Worm (Caenorhabditis elegans) whole organism, L4 larva: ENCODE measurements around the gene glr-2.

Experiments
- F10B5.3 ChIP-seq: sonication (generic microtip); optimal IDR thresholded peaks from 2 replicates; lab custom pipeline; 2016; ENCODE audit warnings: mild to moderate bottlenecking, missing genetic modification characterization, missing compliant biosample characterization
- F44E2.7 ChIP-seq: fragments of 200-800 bp; sonication (Bioruptor generic); IDR thresholded peaks from 2 replicates; pipeline ENCODE4 v2.1.2; 2022; ENCODE audit warnings: missing genetic modification characterization, missing compliant biosample characterization
- T20F7.1 ChIP-seq: fragments of 200-800 bp; sonication (Bioruptor generic); optimal IDR thresholded peaks from 2 replicates; lab custom pipeline; 2018; ENCODE audit warnings: mild to moderate bottlenecking, missing genetic modification characterization, missing compliant biosample characterization
- Y75B8A.6 ChIP-seq: fragments of 200-800 bp; sonication (Bioruptor generic); IDR thresholded peaks from 2 replicates; pipeline ENCODE4 v1.3.6; 2022; ENCODE audit warnings: missing genetic modification reagents, missing genetic modification characterization, missing compliant biosample characterization
- ZK546.5 ChIP-seq, 2 experiments: sonication (generic microtip); optimal IDR thresholded peaks; 2 replicates each; lab custom pipeline; 2017; ENCODE audit warnings: missing biosample characterization in 2 of 2, missing genetic modification characterization in 2 of 2
- ceh-32 ChIP-seq: sonication (generic microtip); optimal IDR thresholded peaks from 2 replicates; lab custom pipeline; 2016; ENCODE audit warnings: mild to moderate bottlenecking, missing genetic modification characterization, missing compliant biosample characterization; ENCODE audit not compliant: poor library complexity
- ceh-62 ChIP-seq: sonication (generic microtip); optimal IDR thresholded peaks from 2 replicates; lab custom pipeline; 2017; ENCODE audit warnings: missing biosample characterization, missing genetic modification characterization
- ces-1 ChIP-seq: fragments of 150-350 bp; sonication (generic microtip); optimal IDR thresholded peaks from 4 replicates; lab custom pipeline; 2014; ENCODE audit warnings: missing biosample characterization, missing genetic modification reagents, missing genetic modification characterization
- cey-2 ChIP-seq: sonication (generic microtip); optimal IDR thresholded peaks from 3 replicates; lab custom pipeline; 2017; ENCODE audit warnings: missing genetic modification characterization, mild to moderate bottlenecking, missing compliant biosample characterization, antibody characterized with exemption, borderline replicate concordance; ENCODE audit not compliant: insufficient read depth
- ctbp-1 ChIP-seq: fragments of 200-800 bp; sonication (Bioruptor generic); IDR thresholded peaks from 2 replicates; pipeline ENCODE4 v1.3.6; 2022; ENCODE audit warnings: missing genetic modification reagents, missing genetic modification characterization, missing compliant biosample characterization
- daf-12 ChIP-seq: fragments of 150-350 bp; optimal IDR thresholded peaks from 2 replicates; lab custom pipeline; 2014; ENCODE audit warnings: missing biosample characterization, missing genetic modification reagents, missing genetic modification characterization
- daf-8 ChIP-seq: fragments of 200-800 bp; sonication (Bioruptor generic); IDR thresholded peaks from 2 replicates; pipeline ENCODE4 v1.3.6; 2022; ENCODE audit warnings: missing genetic modification characterization, missing compliant biosample characterization
- dmd-6 ChIP-seq: fragments of 200-800 bp; sonication (Bioruptor generic); IDR thresholded peaks from 2 replicates; pipeline ENCODE4 v1.3.6; 2022; ENCODE audit warnings: missing genetic modification reagents, missing genetic modification characterization, missing compliant biosample characterization
- dmd-8 ChIP-seq: fragments of 200-800 bp; sonication (Bioruptor generic); IDR thresholded peaks from 2 replicates; pipeline ENCODE4 v1.3.6; 2022; ENCODE audit warnings: missing genetic modification characterization, missing compliant biosample characterization
- dmd-9 ChIP-seq: fragments of 200-800 bp; sonication (Bioruptor generic); IDR thresholded peaks from 2 replicates; pipeline ENCODE4 v1.3.6; 2022; ENCODE audit warnings: missing genetic modification reagents, missing genetic modification characterization, missing compliant biosample characterization
- egl-27 ChIP-seq: sonication (generic microtip); optimal IDR thresholded peaks from 3 replicates; lab custom pipeline; 2017; ENCODE audit warnings: missing biosample characterization, missing genetic modification reagents, missing genetic modification characterization
- gei-8 ChIP-seq: fragments of 200-800 bp; sonication (Bioruptor generic); optimal IDR thresholded peaks from 2 replicates; lab custom pipeline; 2018; ENCODE audit warnings: mild to moderate bottlenecking, missing genetic modification characterization, missing compliant biosample characterization
- jun-1 ChIP-seq: fragments of 150-350 bp; optimal IDR thresholded peaks from 2 replicates; lab custom pipeline; 2014; ENCODE audit warnings: missing biosample characterization, missing genetic modification reagents, missing genetic modification characterization
- lim-7 ChIP-seq: fragments of 200-800 bp; sonication (Bioruptor generic); IDR thresholded peaks from 2 replicates; pipeline ENCODE4 v1.3.6; 2022; ENCODE audit warnings: missing genetic modification characterization, missing compliant biosample characterization
- lin-1 ChIP-seq: fragments of 200-800 bp; sonication (Bioruptor generic); IDR thresholded peaks from 2 replicates; pipeline ENCODE4 v1.3.6; 2022; ENCODE audit warnings: missing genetic modification reagents, missing genetic modification characterization, missing compliant biosample characterization
- lin-38 ChIP-seq: fragments of 200-800 bp; sonication (Bioruptor generic); IDR thresholded peaks from 2 replicates; pipeline ENCODE4 v1.3.6; 2022; ENCODE audit warnings: missing genetic modification reagents, missing genetic modification characterization, missing compliant biosample characterization
- lin-39 ChIP-seq: fragments of 150-350 bp; optimal IDR thresholded peaks from 2 replicates; lab custom pipeline; 2014; ENCODE audit warnings: missing biosample characterization, missing genetic modification reagents, missing genetic modification characterization
- mdl-1 ChIP-seq, 2 experiments: fragments of 150-350 bp in 1 of 2; sonication (generic microtip) in 1 of 2; optimal IDR thresholded peaks; 2 replicates each; lab custom pipeline; 2014 to 2017; ENCODE audit warnings: missing biosample characterization in 2 of 2, missing genetic modification characterization in 2 of 2
- mdt-29 ChIP-seq: fragments of 200-800 bp; sonication (Bioruptor generic); IDR thresholded peaks from 2 replicates; pipeline ENCODE4 v1.3.6; 2022; ENCODE audit warnings: missing genetic modification reagents, missing genetic modification characterization, missing compliant biosample characterization
- mep-1 ChIP-seq: fragments of 150-350 bp; sonication (generic microtip); optimal IDR thresholded peaks from 3 replicates; lab custom pipeline; 2014; ENCODE audit warnings: missing biosample characterization, missing genetic modification characterization
- mxl-2 ChIP-seq: fragments of 200-800 bp; sonication (Bioruptor generic); conservative IDR thresholded peaks from 2 replicates; pipeline ENCODE4 v1.3.6; 2022; ENCODE audit warnings: missing genetic modification reagents, missing genetic modification characterization, missing compliant biosample characterization
- mxl-3 ChIP-seq: fragments of 200-800 bp; sonication (Bioruptor generic); optimal IDR thresholded peaks from 2 replicates; lab custom pipeline; 2018; ENCODE audit warnings: mild to moderate bottlenecking, missing genetic modification characterization, missing compliant biosample characterization
- nhr-102 ChIP-seq: sonication (generic microtip); optimal IDR thresholded peaks from 2 replicates; lab custom pipeline; 2016; ENCODE audit warnings: mild to moderate bottlenecking, missing genetic modification characterization, moderate library complexity, missing compliant biosample characterization
- nhr-11 ChIP-seq: fragments of 150-350 bp; optimal IDR thresholded peaks from 2 replicates; lab custom pipeline; 2014; ENCODE audit warnings: missing biosample characterization, missing genetic modification characterization
- nhr-237 ChIP-seq: sonication (generic microtip); optimal IDR thresholded peaks from 2 replicates; lab custom pipeline; 2017; ENCODE audit warnings: missing biosample characterization, missing genetic modification characterization
- nhr-28 ChIP-seq: fragments of 150-350 bp; optimal IDR thresholded peaks from 2 replicates; lab custom pipeline; 2014; ENCODE audit warnings: missing biosample characterization, missing genetic modification characterization
- nhr-41 ChIP-seq: fragments of 200-800 bp; sonication (Bioruptor generic); IDR thresholded peaks from 2 replicates; pipeline ENCODE4 v1.3.6; 2022; ENCODE audit warnings: missing genetic modification reagents, missing genetic modification characterization, missing compliant biosample characterization
- nhr-48 ChIP-seq: sonication (generic microtip); optimal IDR thresholded peaks from 2 replicates; lab custom pipeline; 2016; ENCODE audit warnings: mild to moderate bottlenecking, missing genetic modification characterization, missing compliant biosample characterization
- nhr-6 ChIP-seq: fragments of 150-350 bp; optimal IDR thresholded peaks from 2 replicates; lab custom pipeline; 2014; ENCODE audit warnings: missing biosample characterization, missing genetic modification characterization
- nhr-76 ChIP-seq: fragments of 150-350 bp; optimal IDR thresholded peaks from 2 replicates; lab custom pipeline; 2014; ENCODE audit warnings: missing biosample characterization, missing genetic modification characterization
- php-3 ChIP-seq: fragments of 200-800 bp; sonication (Bioruptor generic); IDR thresholded peaks from 2 replicates; pipeline ENCODE4 v1.3.6; 2022; ENCODE audit warnings: missing genetic modification reagents, missing genetic modification characterization, missing compliant biosample characterization
- pqm-1 ChIP-seq: sonication (generic microtip); optimal IDR thresholded peaks from 2 replicates; lab custom pipeline; 2017; ENCODE audit warnings: missing biosample characterization, missing genetic modification characterization
- saeg-2 ChIP-seq: fragments of 200-800 bp; sonication (Bioruptor generic); IDR thresholded peaks from 2 replicates; pipeline ENCODE4 v1.3.6; 2022; ENCODE audit warnings: missing genetic modification reagents, missing genetic modification characterization, missing compliant biosample characterization
- spr-1 ChIP-seq: sonication (generic microtip); optimal IDR thresholded peaks from 2 replicates; lab custom pipeline; 2016; ENCODE audit warnings: mild to moderate bottlenecking, missing genetic modification characterization, missing compliant biosample characterization
- tag-97 ChIP-seq: fragments of 200-800 bp; sonication (Bioruptor generic); IDR thresholded peaks from 2 replicates; pipeline ENCODE4 v1.3.6; 2022; ENCODE audit warnings: missing genetic modification characterization, missing compliant biosample characterization
- unc-130 ChIP-seq: sonication (generic microtip); optimal IDR thresholded peaks from 2 replicates; lab custom pipeline; 2016; ENCODE audit warnings: missing genetic modification reagents, missing genetic modification characterization, missing compliant biosample characterization
- unc-39 ChIP-seq: sonication (generic microtip); optimal IDR thresholded peaks from 2 replicates; lab custom pipeline; 2017; ENCODE audit warnings: missing biosample characterization, missing genetic modification characterization
- unc-62 ChIP-seq, 3 experiments: fragments of 150-350 bp in 1 of 3; sonication (generic microtip); optimal IDR thresholded peaks in 2 of 3; peaks in 1 of 3; 1 replicate in 1 of 3; 2 replicates in 2 of 3; lab custom pipeline; 2014 to 2017; ENCODE audit warnings: missing biosample characterization in 3 of 3, missing genetic modification characterization in 3 of 3, missing genetic modification reagents in 3 of 3, missing genotype in 1 of 3
- zfp-2 ChIP-seq: sonication (generic microtip); optimal IDR thresholded peaks from 2 replicates; lab custom pipeline; 2016; ENCODE audit warnings: mild to moderate bottlenecking, missing genetic modification characterization, missing compliant biosample characterization
- zfp-3 ChIP-seq: fragments of 200-800 bp; sonication (Bioruptor generic); conservative IDR thresholded peaks from 2 replicates; pipeline ENCODE4 v1.3.6; 2022; ENCODE audit warnings: missing genetic modification reagents, missing genetic modification characterization, missing compliant biosample characterization
- zip-11 ChIP-seq: fragments of 200-800 bp; sonication (Bioruptor generic); IDR thresholded peaks from 2 replicates; pipeline ENCODE4 v1.3.6; 2022; ENCODE audit warnings: missing genetic modification characterization, missing compliant biosample characterization

The glr-2 gene

DNA sequence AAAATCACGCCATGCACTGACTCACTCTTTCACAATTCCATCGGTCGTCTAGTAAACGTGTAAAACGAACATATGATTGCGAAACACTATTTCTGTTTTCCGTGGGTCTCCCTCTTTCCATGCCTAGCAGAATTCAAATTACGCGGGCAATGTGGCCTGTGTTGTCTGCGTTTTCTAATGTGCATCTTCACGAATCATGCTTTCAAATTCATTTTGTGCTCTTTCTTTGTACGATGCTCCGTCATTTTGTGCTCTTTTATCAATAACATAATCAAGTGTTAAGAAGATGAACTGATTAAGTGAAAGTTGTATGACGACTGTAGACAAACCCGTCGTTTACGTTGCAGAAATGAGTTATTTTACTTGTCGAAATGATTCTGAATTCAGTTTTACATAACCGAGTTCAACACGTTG is 21.1 kb upstream of the glr-2 start (continued):
- TF ChIP-seq lin-1 (peak; percentile 67), jun-1 (tag; lab: Kevin White, UChicago) (peak; percentile 29)

DNA sequence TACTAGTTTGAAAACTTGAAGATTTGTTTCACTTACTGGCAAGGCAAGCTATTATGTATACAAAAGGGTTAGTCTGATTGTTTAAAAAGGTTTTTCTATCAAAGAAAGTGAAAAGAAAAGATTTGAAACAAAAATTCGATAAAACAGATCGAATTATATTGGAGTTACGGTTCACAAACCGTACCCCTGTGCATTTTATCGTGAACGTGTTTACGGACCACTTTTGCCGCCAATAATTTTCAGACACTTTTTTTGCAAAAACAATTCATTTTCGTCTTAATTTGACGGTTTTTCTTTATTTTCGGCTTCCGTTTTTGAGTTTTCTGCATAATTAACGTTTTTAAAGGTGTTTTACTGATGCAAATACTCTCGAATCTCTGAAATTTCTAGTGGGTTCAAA is 20.5 kb upstream of the glr-2 start:
- TF ChIP-seq unc-130 (GFP tag; lab: Kevin White, UChicago): peak; percentile 19
- no peak for TF ChIP-seq F44E2.7 (GFP tag; lab: Robert Waterston, UW)
- TF ChIP-seq, all 104 proteins: peak for 1

DNA sequence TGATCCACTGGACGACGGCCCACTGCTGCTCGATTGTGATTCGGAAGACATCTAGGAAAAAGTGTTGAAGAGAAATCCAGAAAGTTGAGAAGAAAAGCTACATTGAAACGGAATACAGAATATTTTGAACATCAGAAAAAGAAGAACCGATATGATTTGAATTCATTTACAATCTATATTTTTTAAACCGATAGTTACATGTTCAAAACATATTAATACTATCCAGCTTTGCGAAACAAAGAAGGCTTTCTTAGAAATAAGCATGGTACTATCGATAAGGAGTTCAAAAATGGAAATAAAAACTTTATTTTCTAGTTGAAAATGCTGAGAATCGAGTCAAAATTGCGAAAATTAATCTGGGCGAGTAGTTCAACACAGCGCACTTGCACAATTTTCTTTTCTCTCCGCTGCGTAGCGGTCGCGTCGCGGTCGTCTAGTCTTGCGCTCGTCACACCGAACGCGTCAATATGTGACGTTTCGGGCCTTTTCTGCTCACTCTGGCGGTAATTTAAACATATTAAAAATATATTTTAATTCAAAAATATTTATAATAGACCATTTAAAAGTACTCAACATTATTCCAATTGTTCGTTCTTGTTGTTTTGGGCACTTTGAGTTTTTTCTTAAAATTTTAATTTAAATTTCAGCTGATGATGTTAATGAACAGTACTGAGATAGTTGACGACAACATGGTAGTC is 17.5 kb upstream of the glr-2 start, which contains the start of the genes syf-2 and K04G7.1:
syf-2 (minus strand) TSS at position 51 of the 698 bp plus-strand sequence.
K04G7.1 (plus strand) TSS at position 648 of the 698 bp plus-strand sequence.
- TF ChIP-seq nhr-48 (peak; percentile 28), mep-1 (tag; lab: Kevin White, UChicago) (peak; percentile 96), ces-1 (no peak), mxl-2 (GFP tag; lab: Robert Waterston, UW) (no peak), ceh-32 (no peak), zfp-3 (GFP tag; lab: Robert Waterston, UW) (peak; percentile 81), ZK546.5 (tag; optimal IDR thresholded peaks at IDR 0.05; lab: Kevin White, UChicago) (peak in 1 of 2 experiments; percentile 18), egl-27 (tag; lab: Kevin White, UChicago) (no peak), daf-12 (tag; lab: Kevin White, UChicago) (no peak), unc-39 (tag; lab: Kevin White, UChicago) (no peak), unc-62 (GFP tag; optimal IDR thresholded peaks at IDR 0.05 in 1 of 2; lab: Kevin White, UChicago) (peak in 1 of 2 experiments; percentile 62), unc-62 (tag; optimal IDR thresholded peaks at IDR 0.05; lab: Kevin White, UChicago) (no peak), daf-8 (GFP tag; lab: Robert Waterston, UW) (no peak), Y75B8A.6 (GFP tag; lab: Robert Waterston, UW) (no peak), F44E2.7 (GFP tag; lab: Robert Waterston, UW) (no peak), nhr-28 (tag; lab: Kevin White, UChicago) (peak; percentile 76), php-3 (GFP tag; lab: Robert Waterston, UW) (no peak), F10B5.3 (no peak), pqm-1 (tag; lab: Kevin White, UChicago) (no peak), ctbp-1 (GFP tag; lab: Robert Waterston, UW) (peak; percentile 53; the same call in 1 of the 2 replicates), mdl-1 (tag; optimal IDR thresholded peaks at IDR 0.05; lab: Kevin White, UChicago) (peak in 1 of 2 experiments; percentile 48), ceh-62 (tag; lab: Kevin White, UChicago) (no peak), tag-97 (GFP tag; lab: Robert Waterston, UW) (no peak), nhr-76 (tag; lab: Kevin White, UChicago) (no peak), mxl-3 (GFP tag; lab: Kevin White, UChicago) (peak; percentile 27), gei-8 (GFP tag; lab: Kevin White, UChicago) (no peak), nhr-237 (tag; lab: Kevin White, UChicago) (no peak), dmd-6 (GFP tag; lab: Robert Waterston, UW) (peak; percentile 84), mdt-29 (GFP tag; lab: Robert Waterston, UW) (peak; percentile 45; the same call in 1 of the 2 replicates), spr-1 (peak; percentile 23), nhr-102 (tag; lab: Kevin White, UChicago) (peak; percentile 48), nhr-41 (GFP tag; lab: Robert Waterston, UW) (no peak), T20F7.1 (GFP tag; lab: Kevin White, UChicago) (peak; percentile 91), dmd-8 (GFP tag; lab: Robert Waterston, UW) (no peak), cey-2 (tag; lab: Kevin White, UChicago) (no peak), nhr-6 (peak; percentile 78), nhr-11 (tag; lab: Kevin White, UChicago) (peak; percentile 85), lin-38 (GFP tag; lab: Robert Waterston, UW) (peak; percentile 91), zfp-2 (tag; lab: Kevin White, UChicago) (peak; percentile 80), zip-11 (no peak), dmd-9 (GFP tag; lab: Robert Waterston, UW) (peak; percentile 77), lin-39 (tag; lab: Kevin White, UChicago) (no peak), saeg-2 (GFP tag; lab: Robert Waterston, UW) (peak; percentile 74; the same call in 1 of the 2 replicates), lim-7 (GFP tag; lab: Robert Waterston, UW) (no peak)
